Worm (Caenorhabditis elegans) whole organism, midembryonic: ENCODE results near the gene nhr-188.

ENCODE experiments used
- T22C8.4 ChIP-seq: fragments of 200-800 bp; sonication (Bioruptor generic); IDR thresholded peaks from 2 replicates; pipeline ENCODE4 v1.3.6; 2022; ENCODE audit warnings: missing genetic modification characterization, missing compliant biosample characterization
- cog-1 ChIP-seq: sonication (generic microtip); optimal IDR thresholded peaks from 2 replicates; lab custom pipeline; 2016; ENCODE audit warnings: missing genetic modification characterization, missing compliant biosample characterization
- flt-1 ChIP-seq: fragments of 200-800 bp; sonication (Bioruptor generic); IDR thresholded peaks from 2 replicates; pipeline ENCODE4 v1.3.6; 2022; ENCODE audit warnings: missing genetic modification characterization, missing compliant biosample characterization
- klf-2 ChIP-seq: fragments of 200-800 bp; sonication (Bioruptor generic); conservative IDR thresholded peaks from 2 replicates; pipeline ENCODE4 v1.3.6; 2022; ENCODE audit warnings: missing genetic modification reagents, missing genetic modification characterization, missing compliant biosample characterization
- med-1 ChIP-seq: sonication (generic microtip); optimal IDR thresholded peaks from 2 replicates; lab custom pipeline; 2017; ENCODE audit warnings: missing genetic modification characterization, mild to moderate bottlenecking, missing compliant biosample characterization, antibody characterized with exemption, missing genetic modification reagents; ENCODE audit not compliant: insufficient read depth
- ref-1 ChIP-seq: fragments of 200-800 bp; sonication (Bioruptor generic); conservative IDR thresholded peaks from 2 replicates; pipeline ENCODE4 v1.3.6; 2022; ENCODE audit warnings: missing genetic modification reagents, missing genetic modification characterization, missing compliant biosample characterization
- tab-1 ChIP-seq: fragments of 200-800 bp; sonication (Bioruptor generic); IDR thresholded peaks from 2 replicates; pipeline ENCODE4 v1.3.6; 2022; ENCODE audit warnings: missing genetic modification characterization, missing compliant biosample characterization
- ztf-23 ChIP-seq: fragments of 200-800 bp; sonication (Bioruptor generic); IDR thresholded peaks from 2 replicates; pipeline ENCODE4 v1.3.6; 2022; ENCODE audit warnings: missing genetic modification reagents, missing genetic modification characterization, missing compliant biosample characterization
- ztf-29 ChIP-seq: fragments of 200-800 bp; sonication (Bioruptor generic); IDR thresholded peaks from 2 replicates; pipeline ENCODE4 v1.3.6; 2022; ENCODE audit warnings: missing genetic modification reagents, missing genetic modification characterization, missing compliant biosample characterization

The nhr-188 gene

ce11 chrV:3807846-3808245 is 49.8 kb downstream of the nhr-188 start:
- TF ChIP-seq med-1 (GFP tag; lab: Kevin White, UChicago) (no peak), ref-1 (GFP tag; lab: Robert Waterston, UW) (no peak), cog-1 (no peak), tab-1 (GFP tag; lab: Robert Waterston, UW) (no peak), klf-2 (no peak), ztf-23 (no peak), ztf-29 (GFP tag; lab: Robert Waterston, UW) (no peak), flt-1 (GFP tag; lab: Robert Waterston, UW) (no peak), T22C8.4 (GFP tag; lab: Robert Waterston, UW) (no peak)
